Fruit fly (Drosophila melanogaster): ENCODE results near the gene fzy.
A peak's percentile ranks its signal among the peaks of the same experiment; 100 is the strongest.

dm6 chr2L:16274100-16274499 is 36.7 kb upstream of the fzy start:
- TF ChIP-seq CG31627 (GFP tag; optimal IDR thresholded peaks at IDR 0.05), result no peak
- TF ChIP-seq CG1621 (tag; optimal IDR thresholded peaks at IDR 0.05), result no peak
- TF ChIP-seq Gug (GFP tag; IDR thresholded peaks at IDR 0.05), result no peak
- no peak for TF ChIP-seq Sox14 (GFP tag; optimal IDR thresholded peaks at IDR 0.05)
- peak; percentile 41; the same call in 1 of the 3 replicates for TF ChIP-seq CG8119 (GFP tag; IDR thresholded peaks at IDR 0.05)
- no peak for TF ChIP-seq achi (GFP tag; optimal IDR thresholded peaks at IDR 0.05)

All from whole organism, prepupa.